Worm (Caenorhabditis elegans) whole organism, early embryonic: ENCODE measurements around the gene B0280.11.

ENCODE experiments used
- aly-1 ChIP-seq: sonication (generic microtip); optimal IDR thresholded peaks from 2 replicates; lab custom pipeline; 2016; ENCODE audit warnings: missing genetic modification characterization, missing compliant biosample characterization
- ama-1 ChIP-seq: fragments of 150-350 bp; optimal IDR thresholded peaks from 2 replicates; lab custom pipeline; 2014
- ceh-13 ChIP-seq: fragments of 200-800 bp; sonication (Bioruptor generic); optimal IDR thresholded peaks from 2 replicates; lab custom pipeline; 2018; ENCODE audit warnings: mild to moderate bottlenecking, missing genetic modification characterization, missing compliant biosample characterization

ce11 chrIII:7159246-7159645, 21.2 kb upstream of the B0280.11 start:
- TF ChIP-seq aly-1, result no peak
- no peak for TF ChIP-seq ceh-13 (GFP tag; lab: Kevin White, UChicago)
- TF ChIP-seq ama-1, result no peak
